Fruit fly (Drosophila melanogaster): Measurements from ENCODE around the gene plh.

The plh gene

dm6 chr3R:5016280-5016679, 5.4 kb upstream of the plh start (continued):
- TF ChIP-seq Opbp (GFP tag; IDR thresholded peaks at IDR 0.05; ENCODE audit: partially characterized antibody) (no peak), vnd (GFP tag; IDR thresholded peaks at IDR 0.05; ENCODE audit: partially characterized antibody) (no peak), Hr3 (GFP tag; optimal IDR thresholded peaks at IDR 0.05) (no peak), CG17186 (GFP tag; optimal IDR thresholded peaks at IDR 0.05) (no peak), Nf-YA (GFP tag; IDR thresholded peaks at IDR 0.05) (0 out of 2 replicates have a peak, but pooled peaks have one; percentile 13), CG16863 (GFP tag; optimal IDR thresholded peaks at IDR 0.05) (no peak), CG15514 (GFP tag; optimal IDR thresholded peaks at IDR 0.05) (no peak), CkIIα-i1 (GFP tag; IDR thresholded peaks at IDR 0.05) (no peak), NFAT (GFP tag; IDR thresholded peaks at IDR 0.05) (no peak), CG11247 (GFP tag; IDR thresholded peaks at IDR 0.05) (no peak), crol (GFP tag; IDR thresholded peaks at IDR 0.05) (peak; percentile 14; the same call in 1 of the 2 replicates), org-1 (GFP tag; optimal IDR thresholded peaks at IDR 0.05) (peak; percentile 14), CG10267 (tag; optimal IDR thresholded peaks at IDR 0.05) (no peak), ara (GFP tag; IDR thresholded peaks at IDR 0.05) (no peak), dysf (GFP tag; IDR thresholded peaks at IDR 0.05) (no peak), cato (GFP tag; optimal IDR thresholded peaks at IDR 0.05; ENCODE audit: borderline replicate concordance) (no peak), CG10654 (GFP tag; optimal IDR thresholded peaks at IDR 0.05) (no peak), seq (GFP tag; IDR thresholded peaks at IDR 0.05) (no peak), odd (GFP tag; optimal IDR thresholded peaks at IDR 0.05) (peak; percentile 27), lov (optimal IDR thresholded peaks at IDR 0.05) (no peak), lov (GFP tag; IDR thresholded peaks at IDR 0.05) (0 out of 3 replicates have a peak, but pooled peaks have one; percentile 48), D19B (GFP tag; optimal IDR thresholded peaks at IDR 0.05) (no peak), CG1529 (GFP tag; optimal IDR thresholded peaks at IDR 0.05) (no peak), ac (GFP tag; optimal IDR thresholded peaks at IDR 0.05) (peak; percentile 29), sqz (GFP tag; optimal IDR thresholded peaks at IDR 0.05) (no peak), chm (GFP tag; IDR thresholded peaks at IDR 0.05) (0 out of 2 replicates have a peak, but pooled peaks have one; percentile 45), amos (GFP tag; IDR thresholded peaks at IDR 0.05; ENCODE audit: partially characterized antibody) (no peak), knrl (GFP tag; IDR thresholded peaks at IDR 0.05; ENCODE audit: partially characterized antibody) (no peak), stc (GFP tag; IDR thresholded peaks at IDR 0.05) (no peak; the same call in 1 of the 2 replicates), CG5245 (GFP tag; optimal IDR thresholded peaks at IDR 0.05) (no peak), zfh2 (GFP tag; optimal IDR thresholded peaks at IDR 0.05) (no peak), Ssrp (tag; optimal IDR thresholded peaks at IDR 0.05) (no peak), CG10274 (GFP tag; optimal IDR thresholded peaks at IDR 0.05) (no peak), ssp (GFP tag; IDR thresholded peaks at IDR 0.05) (no peak), Rfx (GFP tag; IDR thresholded peaks at IDR 0.05) (no peak), bbx (GFP tag; IDR thresholded peaks at IDR 0.05; ENCODE audit: partially characterized antibody) (no peak), CG34376 (GFP tag; optimal IDR thresholded peaks at IDR 0.05) (no peak), CG12391 (tag; optimal IDR thresholded peaks at IDR 0.05) (peak; percentile 24), Hr51 (GFP tag; optimal IDR thresholded peaks at IDR 0.05) (peak in 1 of 2 experiments; percentile 1), insv (GFP tag; optimal IDR thresholded peaks at IDR 0.05) (no peak), ci (GFP tag; IDR thresholded peaks at IDR 0.05) (peak; percentile 41; the same call in 1 of the 3 replicates), Doc2 (GFP tag; IDR thresholded peaks at IDR 0.05) (no peak), ro (GFP tag; IDR thresholded peaks at IDR 0.05) (no peak), Ada2b (GFP tag; IDR thresholded peaks at IDR 0.05) (no peak), CG12744 (GFP tag; optimal IDR thresholded peaks at IDR 0.05) (no peak), D (optimal IDR thresholded peaks at IDR 0.05) (no peak), D (GFP tag; optimal IDR thresholded peaks at IDR 0.05) (peak; percentile 26), grn (GFP tag; optimal IDR thresholded peaks at IDR 0.05) (peak; percentile 69), pb (GFP tag; optimal IDR thresholded peaks at IDR 0.05) (no peak), Mes4 (GFP tag; optimal IDR thresholded peaks at IDR 0.05) (no peak), Dref (GFP tag; IDR thresholded peaks at IDR 0.05) (no peak), wor (GFP tag; IDR thresholded peaks at IDR 0.05) (no peak)
